Fruit fly (Drosophila melanogaster) whole organism, wandering third instar larva: ENCODE results near the gene SamDC.

Experiments
- Abd-B ChIP-seq: fragments of >200 bp; optimal IDR thresholded peaks from 2 replicates; lab custom pipeline; 2017; ENCODE audit warnings: missing biosample characterization, missing genetic modification characterization
- CG32264 ChIP-seq: fragments of 200-800 bp; sonication (Bioruptor generic); optimal IDR thresholded peaks from 2 replicates; lab custom pipeline; 2016; ENCODE audit warnings: missing biosample characterization, missing genetic modification characterization
- CrebA ChIP-seq: fragments of 200-800 bp; sonication (Bioruptor generic); optimal IDR thresholded peaks from 2 replicates; lab custom pipeline; 2016; ENCODE audit warnings: missing biosample characterization, mild to moderate bottlenecking, missing genetic modification characterization, borderline replicate concordance
- Dif ChIP-seq: fragments of 200-275, 200-300 bp; sonication (Bioruptor generic); optimal IDR thresholded peaks from 2 replicates; lab custom pipeline; 2018; ENCODE audit warnings: missing biosample characterization, missing genetic modification characterization; ENCODE audit not compliant: partially characterized antibody
- GATAd ChIP-seq: sonication (Bioruptor generic); optimal IDR thresholded peaks from 2 replicates; lab custom pipeline; 2016; ENCODE audit warnings: missing biosample characterization, missing genetic modification characterization
- HLH106 ChIP-seq: fragments of 200-800 bp; optimal IDR thresholded peaks from 3 replicates; lab custom pipeline; 2019; ENCODE audit warnings: missing biosample characterization, mild to moderate bottlenecking, missing genetic modification characterization, moderate library complexity
- Hnf4 ChIP-seq: fragments of 200-800 bp; sonication (Bioruptor generic); optimal IDR thresholded peaks from 2 replicates; lab custom pipeline; 2016; ENCODE audit warnings: missing biosample characterization, mild to moderate bottlenecking, missing genetic modification characterization
- Hr83 ChIP-seq: fragments of 200-300 bp; sonication (Bioruptor generic); optimal IDR thresholded peaks from 2 replicates; lab custom pipeline; 2016; ENCODE audit warnings: missing biosample characterization, mild to moderate bottlenecking, missing genetic modification characterization, moderate library complexity; ENCODE audit not compliant: poor library complexity, severe bottlenecking
- Jra ChIP-seq: sonication (Bioruptor generic); optimal IDR thresholded peaks from 2 replicates; lab custom pipeline; 2016; ENCODE audit warnings: missing biosample characterization, missing genetic modification characterization
- Myc ChIP-seq: fragments of >200 bp; optimal IDR thresholded peaks from 2 replicates; lab custom pipeline; 2017
- OdsH ChIP-seq: fragments of 200-800 bp; sonication (Bioruptor generic); optimal IDR thresholded peaks from 2 replicates; lab custom pipeline; 2016; ENCODE audit warnings: missing biosample characterization, mild to moderate bottlenecking, missing genetic modification characterization
- Rel ChIP-seq, 2 experiments: fragments of 200-800 bp; sonication (Bioruptor generic) in 1 of 2; optimal IDR thresholded peaks; 2 replicates in 1 of 2; 3 replicates in 1 of 2; lab custom pipeline; 2016 to 2019; ENCODE audit warnings: mild to moderate bottlenecking in 2 of 2, missing biosample characterization in 2 of 2, missing genetic modification characterization in 2 of 2, moderate library complexity in 1 of 2
- Sp1 ChIP-seq: fragments of 200-800 bp; sonication (Bioruptor generic); optimal IDR thresholded peaks from 3 replicates; lab custom pipeline; 2019; ENCODE audit warnings: missing biosample characterization, mild to moderate bottlenecking, missing genetic modification characterization, moderate library complexity
- Vsx2 ChIP-seq: fragments of 200-300, 225-300 bp; sonication (Bioruptor generic); optimal IDR thresholded peaks from 2 replicates; lab custom pipeline; 2018; ENCODE audit warnings: missing biosample characterization, missing genetic modification characterization; ENCODE audit not compliant: partially characterized antibody
- brk ChIP-seq: fragments of 200-800 bp; sonication (Bioruptor generic); optimal IDR thresholded peaks from 2 replicates; lab custom pipeline; 2016; ENCODE audit warnings: missing biosample characterization, mild to moderate bottlenecking, missing genetic modification characterization
- dl ChIP-seq, 2 experiments: fragments of 175-275, 200-275 bp in 1 of 2; fragments of 200-275 bp in 1 of 2; sonication (Bioruptor generic); optimal IDR thresholded peaks; lab custom pipeline; 2018; ENCODE audit warnings: mild to moderate bottlenecking in 2 of 2, missing biosample characterization in 2 of 2, missing genetic modification characterization in 2 of 2, moderate library complexity in 2 of 2; ENCODE audit not compliant: partially characterized antibody in 2 of 2, insufficient read depth in 1 of 2
- dmrt93B ChIP-seq: fragments of 200-800 bp; sonication (Bioruptor generic); optimal IDR thresholded peaks from 2 replicates; lab custom pipeline; 2018; ENCODE audit warnings: missing biosample characterization, mild to moderate bottlenecking, missing genetic modification characterization
- foxo ChIP-seq, 2 experiments: fragments of 200-800 bp; sonication (Bioruptor generic); optimal IDR thresholded peaks; 2 replicates in 1 of 2; 3 replicates in 1 of 2; lab custom pipeline; 2016 to 2017; ENCODE audit warnings: missing biosample characterization in 2 of 2, missing genetic modification characterization in 2 of 2
- h ChIP-seq: fragments of 200-800 bp; sonication (Bioruptor generic); optimal IDR thresholded peaks from 3 replicates; lab custom pipeline; 2016; ENCODE audit warnings: missing biosample characterization, mild to moderate bottlenecking, missing genetic modification characterization
- jim ChIP-seq: fragments of 175-275, 200-325 bp; sonication (Bioruptor generic); optimal IDR thresholded peaks from 2 replicates; lab custom pipeline; 2016; ENCODE audit warnings: missing biosample characterization, mild to moderate bottlenecking, missing genetic modification characterization
- pan ChIP-seq: fragments of >200 bp; optimal IDR thresholded peaks from 2 replicates; lab custom pipeline; 2017
- psq ChIP-seq: fragments of 200-800 bp; sonication (Bioruptor generic); optimal IDR thresholded peaks from 3 replicates; lab custom pipeline; 2017; ENCODE audit warnings: missing biosample characterization, mild to moderate bottlenecking, missing genetic modification characterization, moderate library complexity
- rgr ChIP-seq: fragments of 200-800 bp; sonication (Bioruptor generic); optimal IDR thresholded peaks from 3 replicates; lab custom pipeline; 2016; ENCODE audit warnings: missing biosample characterization, mild to moderate bottlenecking, missing genetic modification characterization
- sage ChIP-seq: fragments of 200-800 bp; sonication (Bioruptor generic); optimal IDR thresholded peaks from 2 replicates; lab custom pipeline; 2016; ENCODE audit warnings: missing biosample characterization, mild to moderate bottlenecking, missing genetic modification characterization
- sv ChIP-seq: fragments of 200-800 bp; sonication (Bioruptor generic); optimal IDR thresholded peaks from 3 replicates; lab custom pipeline; 2016; ENCODE audit warnings: missing biosample characterization, missing genetic modification characterization
- tai ChIP-seq: sonication (Bioruptor generic); optimal IDR thresholded peaks from 2 replicates; lab custom pipeline; 2016; ENCODE audit warnings: missing biosample characterization, missing genetic modification characterization
- woc ChIP-seq: sonication (Bioruptor generic); optimal IDR thresholded peaks from 2 replicates; lab custom pipeline; 2016; ENCODE audit warnings: missing biosample characterization, mild to moderate bottlenecking, missing genetic modification characterization

Gene SamDC

dm6 chr2L:10310614-10311382 is 28.5 kb upstream of the SamDC start, which contains the start of gene Cdk5alpha:
Gene Cdk5alpha, minus strand, starts transcription at chr2L:10310956.
- TF ChIP-seq brk (GFP tag; lab: Kevin White, UChicago) (no peak), Hnf4 (GFP tag; lab: Kevin White, UChicago) (peak; percentile 33), OdsH (GFP tag; lab: Kevin White, UChicago) (no peak), Dif (GFP tag; lab: Kevin White, UChicago) (no peak), tai (peak; percentile 59), jim (GFP tag; lab: Kevin White, UChicago) (no peak), Hr83 (GFP tag; lab: Kevin White, UChicago) (peak; percentile 6), dmrt93B (GFP tag; lab: Kevin White, UChicago) (no peak), h (GFP tag; lab: Kevin White, UChicago) (no peak), Jra (GFP tag; lab: Kevin White, UChicago) (no peak), Sp1 (GFP tag; lab: Kevin White, UChicago) (no peak)
- TF ChIP-seq, all 38 proteins: peak for 3

- TF ChIP-seq Abd-B (GFP tag; lab: Kevin White, UChicago) (no peak), sage (GFP tag; lab: Kevin White, UChicago) (peak; percentile 47), tai (peak; percentile 1), Myc (lab: Kevin White, UChicago) (peak; percentile 10)
- TF ChIP-seq, all 38 proteins: peak for 3
Measured at dm6 chr2L:10311822-10312221, 27.4 kb upstream of the SamDC start.

DNA sequence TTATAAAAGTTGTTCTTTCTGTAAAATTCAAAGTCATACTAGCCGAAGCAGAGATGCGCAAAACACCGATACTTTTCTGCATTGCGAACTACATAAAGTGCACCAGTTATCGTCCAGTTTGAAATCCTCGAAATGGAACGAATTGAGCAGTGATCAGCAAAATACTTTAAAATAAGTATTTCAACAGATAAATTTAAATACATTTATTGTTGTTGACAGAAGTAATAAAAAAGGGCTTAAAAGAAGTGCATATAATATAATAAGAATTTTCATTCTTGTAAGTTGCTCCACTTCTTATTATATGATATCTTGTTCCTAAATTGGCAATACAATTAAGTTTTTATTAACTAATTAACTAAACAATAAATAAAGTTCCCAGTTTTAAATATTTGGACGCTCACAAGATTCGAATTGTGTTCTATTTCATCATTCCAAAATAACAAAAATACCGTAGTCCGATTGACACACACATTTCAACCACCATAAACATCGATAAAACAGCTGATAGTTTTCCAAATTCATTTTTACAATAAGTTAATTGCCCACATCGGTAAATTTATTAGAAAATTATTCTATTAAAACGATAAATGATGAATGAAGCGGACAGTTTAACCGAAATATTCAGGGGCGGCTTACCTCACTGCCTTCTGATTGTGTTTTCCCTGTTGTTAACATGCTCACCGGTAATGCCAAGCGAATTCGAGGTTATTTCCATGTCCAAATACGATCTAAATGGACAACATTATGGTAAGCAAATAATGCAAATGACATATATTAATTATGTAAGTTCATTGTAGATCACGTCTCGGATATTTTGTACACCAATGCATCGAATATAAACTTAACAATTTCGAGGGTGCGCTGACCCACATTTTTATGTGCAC is 24.7 kb upstream of the SamDC start, which contains the start of the genes Usp14 and CG4972:
Gene Usp14, minus strand, starts transcription at position 70 of the 884 bp plus-strand sequence.
Gene CG4972, plus strand, starts transcription at position 466 of the 884 bp plus-strand sequence.
- TF ChIP-seq CG32264 (GFP tag; lab: Kevin White, UChicago): no peak
- no peak for TF ChIP-seq Vsx2 (GFP tag; lab: Kevin White, UChicago)
- TF ChIP-seq sage (GFP tag; lab: Kevin White, UChicago): no peak
- TF ChIP-seq Rel (GFP tag; optimal IDR thresholded peaks at IDR 0.05; lab: Kevin White, UChicago): no peak
- no peak for TF ChIP-seq Rel (tag; optimal IDR thresholded peaks at IDR 0.05; lab: Kevin White, UChicago)
- no peak for TF ChIP-seq GATAd
- no peak for TF ChIP-seq Dif (GFP tag; lab: Kevin White, UChicago)
- no peak for TF ChIP-seq Myc (lab: Kevin White, UChicago)
- no peak for TF ChIP-seq foxo (GFP tag; optimal IDR thresholded peaks at IDR 0.05; lab: Kevin White, UChicago)
- no peak for TF ChIP-seq pan
- TF ChIP-seq rgr (GFP tag; lab: Kevin White, UChicago): no peak
- peak; percentile 69 for TF ChIP-seq woc (GFP tag; lab: Kevin White, UChicago)
- no peak for TF ChIP-seq sv (GFP tag; lab: Kevin White, UChicago)
- no peak for TF ChIP-seq dl (GFP tag; optimal IDR thresholded peaks at IDR 0.05; lab: Kevin White, UChicago; ENCODE audit: insufficient read depth in 1 of 2, partially characterized antibody in 2 of 2)
- TF ChIP-seq psq (GFP tag; lab: Kevin White, UChicago): no peak
- no peak for TF ChIP-seq CrebA (GFP tag; lab: Kevin White, UChicago)
- peak; percentile 8 for TF ChIP-seq HLH106 (tag; lab: Kevin White, UChicago)
- no peak for TF ChIP-seq h (GFP tag; lab: Kevin White, UChicago)

DNA sequence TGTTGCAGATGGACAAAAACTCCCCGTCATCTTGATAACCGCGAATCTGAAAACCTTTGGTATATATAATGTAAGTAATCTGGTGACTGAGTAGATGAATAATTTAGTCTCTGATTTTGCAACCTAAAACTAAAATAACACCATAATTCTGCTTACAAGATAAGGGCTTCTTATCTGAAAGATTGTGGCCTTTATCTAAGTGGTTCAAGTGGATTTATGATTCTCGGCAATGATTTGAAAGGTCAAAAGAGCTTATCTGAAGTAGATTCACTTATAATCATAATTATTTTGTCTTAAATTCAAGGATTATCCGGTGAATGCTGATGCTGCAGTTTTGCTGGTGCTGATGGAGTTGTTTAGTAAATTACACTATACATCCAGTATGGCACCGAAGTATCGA is 23.4 kb upstream of the SamDC start:
- no peak for TF ChIP-seq pan
- no peak for TF ChIP-seq rgr (GFP tag; lab: Kevin White, UChicago)
